Fruit fly (Drosophila melanogaster) whole organism, adult: ENCODE data around the gene CG31675.

Source experiments
- CG11617 ChIP-seq: fragments of 200-800 bp; sonication (Bioruptor generic); optimal IDR thresholded peaks from 2 replicates; lab custom pipeline; 2017; ENCODE audit warnings: mild to moderate bottlenecking, missing biosample characterization, missing genetic modification reagents, missing genetic modification characterization
- CG14711 ChIP-seq: fragments of 200-800 bp; sonication (Bioruptor generic); optimal IDR thresholded peaks from 2 replicates; lab custom pipeline; 2018; ENCODE audit warnings: missing biosample characterization, mild to moderate bottlenecking, missing genetic modification characterization, moderate library complexity
- CG33017 ChIP-seq: fragments of 200-800 bp; sonication (Bioruptor generic); optimal IDR thresholded peaks from 2 replicates; lab custom pipeline; 2018; ENCODE audit warnings: missing biosample characterization, mild to moderate bottlenecking, missing genetic modification characterization, moderate library complexity
- CG5204 ChIP-seq: fragments of 200-800 bp; sonication (Bioruptor generic); optimal IDR thresholded peaks from 2 replicates; lab custom pipeline; 2016; ENCODE audit warnings: missing biosample characterization, missing genetic modification characterization
- CG7045 ChIP-seq: fragments of 200-800 bp; sonication (Bioruptor generic); optimal IDR thresholded peaks from 2 replicates; lab custom pipeline; 2017; ENCODE audit warnings: missing biosample characterization, mild to moderate bottlenecking, missing genetic modification characterization
- Clk ChIP-seq: fragments of 200-800 bp; sonication (Bioruptor generic); optimal IDR thresholded peaks from 2 replicates; lab custom pipeline; 2017; ENCODE audit warnings: missing biosample characterization, missing genetic modification characterization
- Crg-1 ChIP-seq: fragments of 200-800 bp; sonication (Bioruptor generic); optimal IDR thresholded peaks from 2 replicates; lab custom pipeline; 2016; ENCODE audit warnings: missing biosample characterization, missing genetic modification characterization
- Hr96 ChIP-seq: fragments of 200-800 bp; sonication (Bioruptor generic); optimal IDR thresholded peaks from 2 replicates; lab custom pipeline; 2016; ENCODE audit warnings: missing biosample characterization, missing genetic modification characterization
- Mnt ChIP-seq: fragments of 200-800 bp; sonication (Bioruptor generic); optimal IDR thresholded peaks from 2 replicates; lab custom pipeline; 2016; ENCODE audit warnings: missing biosample characterization, mild to moderate bottlenecking, missing genetic modification characterization
- cic ChIP-seq: fragments of 200-800 bp; sonication (Bioruptor generic); optimal IDR thresholded peaks from 2 replicates; lab custom pipeline; 2017; ENCODE audit warnings: missing biosample characterization, mild to moderate bottlenecking, missing genetic modification characterization, moderate library complexity
- kay ChIP-seq: fragments of 200-800 bp; sonication (Bioruptor generic); peaks from one replicate; lab custom pipeline; 2016; ENCODE audit warnings: missing biosample characterization, missing genetic modification characterization, borderline replicate concordance
- ovo ChIP-seq: fragments of 200-800 bp; sonication (Bioruptor generic); optimal IDR thresholded peaks from 2 replicates; lab custom pipeline; 2016; ENCODE audit warnings: missing biosample characterization, missing genetic modification characterization
- pad ChIP-seq: fragments of 200-800 bp; sonication (Bioruptor generic); optimal IDR thresholded peaks from 3 replicates; lab custom pipeline; 2017; ENCODE audit warnings: missing biosample characterization, missing genetic modification characterization, mild to moderate bottlenecking, moderate library complexity, missing genetic modification reagents
- tj ChIP-seq: fragments of 200-800 bp; sonication (Bioruptor generic); optimal IDR thresholded peaks from 3 replicates; lab custom pipeline; 2017; ENCODE audit warnings: missing biosample characterization, mild to moderate bottlenecking, missing genetic modification characterization, moderate library complexity

dm6 chr2L:20829755-20830396 lies 37.7 kb upstream of the CG31675 start:
- peak; percentile 16 for TF ChIP-seq CG33017 (tag; lab: Kevin White, UChicago)
- TF ChIP-seq Hr96 (GFP tag; lab: Kevin White, UChicago) = no peak
- no peak for TF ChIP-seq CG7045
- TF ChIP-seq tj (GFP tag; lab: Kevin White, UChicago) = peak; percentile 45
- peak; percentile 0 for TF ChIP-seq pad (GFP tag; lab: Kevin White, UChicago)
- TF ChIP-seq CG14711 (tag; lab: Kevin White, UChicago) = peak; percentile 93
- peak; percentile 21 for TF ChIP-seq CG11617
- TF ChIP-seq Crg-1 = no peak
- TF ChIP-seq cic (GFP tag; lab: Kevin White, UChicago) = peak; percentile 24
- no peak for TF ChIP-seq CG5204
- TF ChIP-seq Clk = no peak
- TF ChIP-seq ovo (GFP tag; lab: Kevin White, UChicago) = peak; percentile 9
- TF ChIP-seq kay (GFP tag; lab: Kevin White, UChicago) = no peak
- TF ChIP-seq Mnt = peak; percentile 7
